Worm (Caenorhabditis elegans) whole organism, dauer: Measurements from ENCODE around the gene pgph-1.
"Not testable (repeated sequence)": the region's sequence is repeated elsewhere in the genome, so short reads cannot be mapped to it uniquely, and the experiment has no call there.

Source experiments
- unc-62 ChIP-seq: sonication (generic microtip); optimal IDR thresholded peaks from 2 replicates; lab custom pipeline; 2017; ENCODE audit warnings: missing biosample characterization, missing genetic modification reagents, missing genetic modification characterization

pgph-1 gene

DNA sequence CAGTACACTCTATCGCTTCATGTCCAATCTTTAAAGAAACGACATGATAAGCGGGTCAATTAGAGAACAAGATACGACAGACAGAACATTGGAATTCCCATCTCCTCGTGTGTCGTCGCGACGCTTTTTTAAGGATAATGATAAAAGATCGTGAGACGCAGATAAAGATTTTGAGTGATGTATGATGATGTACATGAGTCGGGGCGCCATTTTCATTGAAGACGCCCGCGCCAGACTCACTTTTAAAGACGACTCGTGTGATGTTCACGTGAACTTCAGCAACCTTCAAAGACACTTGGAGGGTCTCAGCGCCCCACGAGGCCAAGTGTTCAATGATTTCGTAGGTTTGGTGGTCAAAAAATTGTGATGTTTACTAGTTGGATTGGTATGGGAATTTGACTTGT, 15.0 kb upstream of the pgph-1 start:
- no peak for TF ChIP-seq unc-62 (GFP tag; lab: Kevin White, UChicago)

DNA sequence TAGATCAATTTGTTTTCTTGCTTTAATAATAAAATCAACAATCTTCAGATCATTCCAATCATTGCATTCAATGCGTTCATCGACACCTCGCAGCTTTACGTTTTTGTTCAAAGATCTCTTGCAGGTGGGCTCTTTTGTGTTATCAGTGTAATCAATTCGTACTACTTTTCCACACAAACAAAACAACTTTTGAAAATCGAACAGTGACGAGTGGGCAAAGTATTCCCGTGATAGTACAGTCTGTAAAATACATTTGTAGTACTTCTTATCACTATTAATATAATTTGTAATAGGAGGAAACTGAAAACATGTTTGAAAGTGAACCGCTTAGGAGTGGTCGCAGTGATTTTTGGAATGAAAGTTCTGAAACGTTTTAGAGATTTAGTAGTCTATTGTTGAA, 11.7 kb upstream of the pgph-1 start, which contains the start of gene pgph-2:
Gene pgph-2, plus strand, starts transcription at position 47 of the 400 bp plus-strand sequence.
- TF ChIP-seq unc-62 (GFP tag; lab: Kevin White, UChicago), result no peak

DNA sequence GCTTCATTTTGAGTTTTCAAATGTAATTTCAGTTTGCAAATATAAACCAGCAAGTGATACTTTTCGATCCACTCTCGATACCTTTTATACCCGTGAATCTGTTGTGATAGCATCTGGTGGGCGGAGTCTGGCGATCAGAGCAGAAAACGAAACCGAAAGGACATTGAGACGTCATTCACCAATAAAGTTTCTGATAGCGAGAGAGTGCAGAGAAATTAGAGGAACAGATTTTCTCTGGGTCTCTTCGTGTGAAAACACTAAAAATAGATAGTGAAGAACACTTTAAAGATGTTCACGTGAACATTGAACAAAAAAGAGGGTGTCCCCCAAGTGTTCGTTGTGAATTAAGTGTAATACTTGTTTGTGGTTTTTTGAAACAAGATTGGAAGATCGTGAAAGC, 10.5 kb upstream of the pgph-1 start, which contains the start of gene pgph-3:
Gene pgph-3, minus strand, starts transcription at position 60 of the 400 bp plus-strand sequence.
- no peak for TF ChIP-seq unc-62 (GFP tag; lab: Kevin White, UChicago)

DNA sequence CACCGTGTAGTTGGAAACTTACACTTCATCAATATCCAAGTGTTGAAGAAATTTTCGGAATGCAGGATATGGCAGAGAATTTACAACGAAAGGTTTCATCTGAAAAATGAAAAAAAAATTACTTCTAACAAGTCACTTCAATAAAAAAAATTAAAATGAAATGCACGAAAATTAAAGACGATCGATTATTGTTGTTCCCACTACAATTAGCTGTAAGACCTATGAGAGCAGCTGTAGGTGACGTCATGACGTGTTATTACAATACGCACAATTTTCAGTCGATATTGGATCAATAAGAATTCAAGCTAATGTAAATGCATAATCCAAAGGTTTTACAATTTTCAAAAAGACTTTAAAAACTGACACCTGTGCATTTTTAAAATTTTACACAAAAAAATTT, 6.8 kb upstream of the pgph-1 start, which contains the start of gene C53A3.1:
Gene C53A3.1, minus strand, starts transcription at position 101 of the 400 bp plus-strand sequence.
- TF ChIP-seq unc-62 (GFP tag; lab: Kevin White, UChicago), result no peak

DNA sequence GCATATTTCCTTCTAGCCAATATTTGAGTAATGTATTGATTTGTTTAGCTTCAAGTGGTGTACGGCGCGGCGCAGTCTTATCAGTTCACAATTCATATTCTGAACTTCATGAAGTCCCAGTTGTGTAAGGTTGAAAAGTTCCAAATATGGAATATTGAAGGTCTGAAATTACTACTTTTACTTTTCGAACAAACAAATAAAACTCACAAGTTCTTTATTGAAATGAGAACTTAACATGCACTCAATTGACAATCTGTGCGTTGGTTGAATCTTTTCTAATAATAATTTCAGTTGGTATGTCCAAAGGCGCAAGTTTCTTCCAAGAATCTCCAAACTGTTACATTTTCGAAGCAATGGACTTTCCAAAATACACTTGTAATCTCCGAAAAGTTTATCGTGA, 5.4 kb upstream of the pgph-1 start, which contains the start of gene C53A3.4:
Gene C53A3.4, minus strand, starts transcription at position 101 of the 400 bp plus-strand sequence.
- TF ChIP-seq unc-62 (GFP tag; lab: Kevin White, UChicago), result no peak

DNA sequence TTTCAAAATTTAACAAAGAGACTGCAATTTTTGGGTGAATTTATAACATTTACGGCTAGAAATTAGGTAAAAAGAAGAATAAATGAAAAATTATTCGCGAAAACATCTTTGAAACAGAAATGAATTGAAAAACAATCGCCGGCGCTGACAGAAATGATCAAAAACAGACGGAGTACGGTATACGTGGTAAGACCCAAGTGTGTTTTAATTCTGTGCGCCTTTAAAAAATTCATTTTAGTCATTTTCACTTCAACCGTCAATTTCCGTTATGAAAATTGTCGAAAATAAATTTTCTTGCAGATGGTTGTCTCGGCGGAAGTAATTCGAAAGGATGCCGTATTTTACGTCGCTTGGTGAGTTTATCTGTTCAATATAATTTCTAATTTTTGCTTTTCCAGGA, 2.9 kb upstream of the pgph-1 start, which contains the start of gene C53A3.3:
Gene C53A3.3, plus strand, starts transcription at position 301 of the 400 bp plus-strand sequence.
- TF ChIP-seq unc-62 (GFP tag; lab: Kevin White, UChicago), result no peak

DNA sequence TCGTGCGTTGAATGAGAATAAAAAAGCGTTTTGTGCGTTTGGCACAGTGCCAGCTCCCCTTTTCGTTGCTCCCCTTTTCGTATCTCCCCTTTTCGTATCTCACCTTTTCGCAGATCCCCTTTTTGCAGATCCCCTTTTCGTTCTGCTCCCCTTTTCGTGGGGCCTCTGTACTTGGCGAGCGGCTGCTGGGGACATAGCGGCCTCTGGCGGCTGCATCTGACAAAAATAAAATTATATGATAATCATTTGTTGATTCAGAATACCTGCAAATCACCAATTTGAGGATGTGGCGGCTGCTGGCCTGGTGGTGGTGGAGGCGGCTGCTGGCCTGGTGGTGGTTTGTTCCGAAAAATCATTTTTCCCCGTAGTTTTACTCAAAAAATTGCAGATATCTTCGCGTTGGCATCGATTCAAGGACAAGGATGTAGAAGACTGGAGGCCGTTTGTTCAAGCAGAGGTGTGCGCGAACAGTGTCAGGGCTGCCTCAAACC, 1.9 kb upstream of the pgph-1 start, which contains the start of gene K09H11.11:
Gene K09H11.11, minus strand, starts transcription at position 51 of the 491 bp plus-strand sequence.
- not testable (repeated sequence) for TF ChIP-seq unc-62 (GFP tag; lab: Kevin White, UChicago)

DNA sequence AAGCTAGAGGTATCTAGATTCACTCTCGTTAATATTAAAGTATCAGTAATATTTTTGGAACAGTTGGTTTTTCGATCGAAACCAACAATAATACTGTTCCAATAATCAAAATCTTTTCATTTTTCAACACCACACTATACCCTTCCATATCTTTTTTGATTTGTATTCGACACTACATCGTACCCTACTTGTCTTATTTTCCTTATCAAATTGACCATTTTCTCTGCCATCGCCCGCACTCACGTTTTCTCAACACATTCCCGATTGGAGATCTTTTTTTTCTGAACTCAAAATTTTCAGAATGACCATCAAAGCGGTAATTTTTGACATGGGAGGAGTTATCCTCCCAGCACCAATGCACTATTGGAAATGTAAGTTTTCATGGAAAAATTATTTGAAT, 5.8 kb downstream of the pgph-1 start, which contains the start of gene acds-10:
Gene acds-10, plus strand, starts transcription at position 301 of the 400 bp plus-strand sequence.
- no peak for TF ChIP-seq unc-62 (GFP tag; lab: Kevin White, UChicago)

DNA sequence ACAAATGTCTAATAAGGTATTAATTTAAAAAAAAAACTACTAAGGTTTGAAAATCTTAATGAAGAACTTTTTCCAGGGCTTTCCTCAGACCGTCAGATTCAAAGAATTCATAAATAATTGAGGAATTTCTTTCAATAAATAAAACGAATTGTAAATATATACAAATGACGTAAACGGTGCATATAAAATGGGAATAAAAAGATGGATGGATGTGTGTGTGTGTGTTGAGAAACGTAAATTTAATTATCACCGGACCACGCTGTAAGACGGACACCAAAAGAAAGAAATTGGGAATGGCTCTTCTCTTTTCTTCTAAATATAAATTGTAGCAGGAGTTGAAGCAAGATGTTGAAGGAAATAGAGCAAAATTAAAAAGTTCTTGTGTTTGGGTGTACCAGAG, 7.1 kb downstream of the pgph-1 start:
- TF ChIP-seq unc-62 (GFP tag; lab: Kevin White, UChicago), result no peak

DNA sequence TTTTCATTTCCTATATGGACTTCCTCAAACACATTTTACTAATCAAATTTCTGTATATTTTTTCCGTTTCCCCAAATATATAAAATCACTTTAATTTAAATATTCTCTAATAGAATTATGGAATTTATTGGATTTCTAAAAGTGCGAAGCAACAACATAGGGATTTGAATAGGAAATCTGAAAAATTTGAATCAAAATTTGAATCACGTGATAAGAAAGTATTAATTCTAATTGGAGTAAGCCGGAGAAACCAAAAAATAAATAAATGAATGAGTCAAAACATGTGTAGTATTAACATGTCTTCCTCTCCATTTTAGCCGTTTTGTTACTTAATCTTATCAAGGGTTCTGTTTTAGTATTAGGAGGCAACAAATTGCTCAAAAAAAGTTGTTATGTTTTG, 12.1 kb downstream of the pgph-1 start:
- TF ChIP-seq unc-62 (GFP tag; lab: Kevin White, UChicago), result no peak

DNA sequence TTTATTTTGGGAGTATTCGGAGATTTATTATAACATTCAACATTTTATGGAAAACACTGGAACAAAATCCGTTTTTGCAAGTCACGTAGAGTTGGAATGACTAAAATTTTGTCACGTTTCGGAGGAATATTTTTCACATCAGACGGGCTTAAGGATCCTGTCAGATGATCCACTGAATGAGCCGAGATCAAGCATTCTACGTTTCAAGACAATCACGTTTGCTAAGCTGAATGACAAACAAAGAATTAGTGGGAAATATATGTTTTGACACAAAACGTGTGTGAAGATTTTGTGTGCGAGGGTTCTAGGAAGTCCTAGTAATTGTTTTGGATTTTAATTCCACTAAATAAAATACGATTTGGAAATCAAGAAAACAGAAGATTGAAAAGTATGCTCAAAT, 13.9 kb downstream of the pgph-1 start:
- no peak for TF ChIP-seq unc-62 (GFP tag; lab: Kevin White, UChicago)

DNA sequence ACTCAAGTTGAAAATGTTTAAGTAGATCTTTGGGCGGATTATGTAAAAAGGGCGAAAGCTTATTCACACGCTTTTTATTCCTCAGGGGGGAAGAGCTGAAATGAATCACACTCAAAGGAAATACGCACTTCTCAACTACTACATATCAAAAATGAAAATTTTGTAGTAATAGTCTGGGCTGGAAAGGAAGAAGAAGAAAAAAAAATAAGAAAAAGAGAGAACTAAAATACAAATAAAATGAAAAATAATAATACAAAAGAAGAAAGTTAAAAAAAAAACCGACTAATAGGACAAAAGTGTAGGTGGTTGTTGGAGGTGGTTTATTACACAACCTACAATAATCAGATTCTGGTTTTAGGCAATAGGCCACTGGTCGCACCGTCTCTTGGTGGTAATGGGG, 17.3 kb downstream of the pgph-1 start, which contains the start of gene K09H11.6:
Gene K09H11.6, minus strand, starts transcription at position 101 of the 400 bp plus-strand sequence.
- TF ChIP-seq unc-62 (GFP tag; lab: Kevin White, UChicago), result no peak

DNA sequence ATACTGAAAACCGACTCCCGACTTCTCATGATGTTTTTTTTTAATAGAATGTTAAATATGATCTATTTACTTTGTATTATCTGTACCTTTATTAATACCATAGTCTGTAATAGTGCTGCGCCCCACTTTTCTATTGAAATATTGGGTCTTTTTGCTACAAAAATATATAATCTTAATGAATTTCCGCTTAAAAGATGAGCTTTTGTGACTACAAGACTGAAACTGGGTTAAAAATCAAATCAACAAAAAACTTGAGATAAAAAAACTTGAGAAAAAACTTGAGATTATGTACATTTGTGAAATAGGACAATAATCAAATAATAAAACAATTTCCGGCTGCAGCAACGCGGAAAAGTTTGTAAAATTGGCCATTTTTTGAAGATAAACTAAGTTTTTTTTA, 22.5 kb downstream of the pgph-1 start, which contains the start of gene K09H11.15:
Gene K09H11.15, minus strand, starts transcription at position 101 of the 400 bp plus-strand sequence.
- no peak for TF ChIP-seq unc-62 (GFP tag; lab: Kevin White, UChicago)

DNA sequence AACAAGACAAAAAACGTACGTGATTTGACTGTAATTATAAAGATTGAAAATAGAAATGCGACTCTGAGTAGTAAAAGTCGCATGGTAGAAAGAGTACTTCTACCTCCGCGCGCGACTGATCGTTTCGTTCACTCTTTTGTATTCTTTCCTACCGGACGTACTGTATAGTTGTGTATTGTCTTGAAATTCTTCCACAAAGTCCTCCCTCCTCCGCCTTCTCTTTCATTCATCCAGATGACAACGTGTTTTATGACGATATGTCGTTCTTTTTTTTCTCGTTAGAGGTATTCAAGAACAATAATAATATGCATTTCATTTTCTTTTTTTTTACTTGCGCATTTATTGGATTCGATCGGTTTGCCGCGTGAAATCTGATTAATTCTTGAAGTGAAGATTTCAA, 26.9 kb downstream of the pgph-1 start, which contains the start of gene K09H11.4:
Gene K09H11.4, minus strand, starts transcription at position 101 of the 400 bp plus-strand sequence.
- no peak for TF ChIP-seq unc-62 (GFP tag; lab: Kevin White, UChicago)

DNA sequence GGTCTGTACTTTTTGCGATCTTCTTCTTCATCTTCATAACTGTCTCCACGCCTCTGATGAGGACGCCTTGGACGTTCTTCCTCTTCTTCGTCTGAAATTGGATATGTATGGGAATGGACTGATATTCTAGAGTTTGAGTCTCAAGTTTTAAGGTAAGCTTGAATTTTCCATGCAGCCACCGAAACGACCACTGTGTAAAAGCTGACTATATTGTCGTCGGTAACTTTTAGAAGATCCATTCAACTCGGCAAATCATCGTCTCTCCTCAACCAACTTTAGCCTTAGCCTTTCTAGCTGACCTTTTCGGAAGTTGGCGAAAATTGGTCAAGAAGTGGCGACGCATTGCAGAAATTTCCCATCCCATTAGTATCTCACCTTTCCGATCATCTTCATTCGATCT, 28.9 kb downstream of the pgph-1 start:
- TF ChIP-seq unc-62 (GFP tag; lab: Kevin White, UChicago), result no peak

DNA sequence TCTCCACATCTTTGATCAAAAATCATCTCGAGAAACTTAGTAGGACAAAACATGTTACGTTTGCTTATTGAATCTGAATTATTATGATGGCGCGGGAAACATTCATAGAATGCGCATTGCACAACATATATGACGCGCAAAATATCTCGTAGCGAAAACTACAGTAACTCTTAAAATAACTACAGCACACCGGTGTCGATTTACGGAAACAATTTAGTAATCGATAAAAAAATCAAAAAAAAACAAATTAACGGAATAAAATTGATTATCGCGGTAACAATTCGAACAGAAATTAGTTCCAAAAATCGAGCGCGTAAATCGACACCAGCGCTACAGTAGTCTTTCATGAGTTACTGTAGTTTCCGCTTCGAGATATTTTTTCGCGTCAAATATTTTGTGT, 31.2 kb downstream of the pgph-1 start:
- no peak for TF ChIP-seq unc-62 (GFP tag; lab: Kevin White, UChicago)
